Worm (Caenorhabditis elegans): ENCODE results near the gene C28D4.10.

Gene C28D4.10

DNA sequence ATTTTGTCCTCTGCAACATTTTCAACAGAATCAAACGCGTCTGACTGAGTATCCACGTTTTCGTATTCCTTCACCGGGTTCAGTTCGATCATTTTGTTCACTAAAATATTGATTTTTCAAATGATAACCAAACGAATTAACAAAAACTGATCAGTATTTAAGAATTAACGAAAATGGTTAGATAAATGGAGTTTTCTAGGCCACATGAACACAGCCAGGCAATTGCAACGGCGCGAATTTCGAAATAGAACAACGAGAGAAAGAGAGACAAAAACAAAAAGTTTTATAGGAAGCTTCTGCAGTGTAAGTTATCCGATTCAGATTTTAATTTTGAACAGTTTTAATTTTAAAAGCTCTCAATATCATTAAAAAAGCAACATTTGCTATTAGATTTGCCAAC, 39.2 kb downstream of the C28D4.10 start, which contains the start of gene sna-2 (continued):
- TF ChIP-seq fkh-4 (tag; optimal IDR thresholded peaks at IDR 0.05; ENCODE audit: borderline replicate concordance) = peak; percentile 4
- TF ChIP-seq irx-1 (tag; optimal IDR thresholded peaks at IDR 0.05) = peak; percentile 51
- no peak for TF ChIP-seq hlh-4 (tag; optimal IDR thresholded peaks at IDR 0.05)
- peak; percentile 65 for TF ChIP-seq nhr-71 (tag; optimal IDR thresholded peaks at IDR 0.05)
- TF ChIP-seq dpl-1 (GFP tag; optimal IDR thresholded peaks at IDR 0.05) = peak; percentile 87 to 95 (median 91)
- no peak for TF ChIP-seq egl-13 (tag; optimal IDR thresholded peaks at IDR 0.05)
- TF ChIP-seq C04F5.9 (tag; optimal IDR thresholded peaks at IDR 0.05) = no peak
- peak; percentile 72 for TF ChIP-seq skn-1 (tag; optimal IDR thresholded peaks at IDR 0.05)
- TF ChIP-seq unc-62 (GFP tag; optimal IDR thresholded peaks at IDR 0.05) = no peak
- TF ChIP-seq lin-14 (GFP tag; optimal IDR thresholded peaks at IDR 0.05) = peak; percentile 56
- no peak for TF ChIP-seq nhr-11 (tag; optimal IDR thresholded peaks at IDR 0.05)
- no peak for TF ChIP-seq mab-9 (GFP tag; IDR thresholded peaks at IDR 0.05)
- TF ChIP-seq alr-1 (tag; optimal IDR thresholded peaks at IDR 0.05; ENCODE audit: borderline replicate concordance) = no peak
- no peak for TF ChIP-seq zag-1 (tag; optimal IDR thresholded peaks at IDR 0.05)
- TF ChIP-seq lin-39 (tag; optimal IDR thresholded peaks at IDR 0.05) = no peak
- TF ChIP-seq nhr-90 (tag; optimal IDR thresholded peaks at IDR 0.05; ENCODE audit: poor library complexity) = peak; percentile 33
- TF ChIP-seq ztf-11 (tag; optimal IDR thresholded peaks at IDR 0.05) = peak in 1 of 2 experiments; percentile 43
- peak; percentile 91 for TF ChIP-seq rnt-1 (tag; optimal IDR thresholded peaks at IDR 0.05)
- TF ChIP-seq hpl-2 (GFP tag; optimal IDR thresholded peaks at IDR 0.05) = no peak
- TF ChIP-seq pag-3 (tag; optimal IDR thresholded peaks at IDR 0.05; ENCODE audit: borderline replicate concordance, insufficient read depth) = no peak
- TF ChIP-seq grh-1 (GFP tag; IDR thresholded peaks at IDR 0.05) = no peak
- TF ChIP-seq hlh-17 (GFP tag; optimal IDR thresholded peaks at IDR 0.05; ENCODE audit: borderline replicate concordance) = no peak
- peak; percentile 93 to 96 for TF ChIP-seq lin-35 (GFP tag; optimal IDR thresholded peaks at IDR 0.05)
- peak; percentile 54 for TF ChIP-seq tbx-2 (tag; optimal IDR thresholded peaks at IDR 0.05)
- TF ChIP-seq swsn-7 (tag; optimal IDR thresholded peaks at IDR 0.05) = peak; percentile 35
- TF ChIP-seq C16A3.4 (tag; optimal IDR thresholded peaks at IDR 0.05) = peak; percentile 65
- TF ChIP-seq unc-30 (tag; optimal IDR thresholded peaks at IDR 0.05) = no peak
- no peak for TF ChIP-seq ceh-8 (GFP tag; optimal IDR thresholded peaks at IDR 0.05)
- peak; percentile 83 for TF ChIP-seq lir-3 (tag; optimal IDR thresholded peaks at IDR 0.05; ENCODE audit: poor library complexity)
- no peak for TF ChIP-seq zip-4 (GFP tag; optimal IDR thresholded peaks at IDR 0.05)
- peak; percentile 33; the same call in 1 of the 2 replicates for TF ChIP-seq isw-1 (GFP tag; IDR thresholded peaks at IDR 0.05)
- no peak for TF ChIP-seq fkh-10 (GFP tag; optimal IDR thresholded peaks at IDR 0.05)
- no peak for TF ChIP-seq sup-37 (GFP tag; optimal IDR thresholded peaks at IDR 0.05)
- no peak for TF ChIP-seq elt-2 (tag; optimal IDR thresholded peaks at IDR 0.05)
- TF ChIP-seq nhr-12 (tag; optimal IDR thresholded peaks at IDR 0.05) = no peak
- peak; percentile 67 for TF ChIP-seq blmp-1 (tag; optimal IDR thresholded peaks at IDR 0.05)
- TF ChIP-seq nhr-47 (tag; optimal IDR thresholded peaks at IDR 0.05) = peak; percentile 59
- TF ChIP-seq nhr-76 (tag; optimal IDR thresholded peaks at IDR 0.05) = no peak
- peak; percentile 80 for TF ChIP-seq ceh-90 (tag; optimal IDR thresholded peaks at IDR 0.05)
- TF ChIP-seq sptf-1 (tag; optimal IDR thresholded peaks at IDR 0.05) = no peak
- peak; percentile 30 for TF ChIP-seq fos-1 (tag; optimal IDR thresholded peaks at IDR 0.05)
- TF ChIP-seq ces-1 (GFP tag; optimal IDR thresholded peaks at IDR 0.05) = no peak
- TF ChIP-seq aly-2 (tag; optimal IDR thresholded peaks at IDR 0.05) = no peak
- no peak for TF ChIP-seq pqm-1 (tag; optimal IDR thresholded peaks at IDR 0.05)
- no peak for TF ChIP-seq Y116A8C.19 (tag; optimal IDR thresholded peaks at IDR 0.05; ENCODE audit: borderline replicate concordance)
- no peak for TF ChIP-seq jun-1 (tag; optimal IDR thresholded peaks at IDR 0.05)
- peak in 2 of 6 experiments; percentile 32 to 33 for TF ChIP-seq elt-3 (tag; optimal IDR thresholded peaks at IDR 0.05)
- TF ChIP-seq nhr-19 (GFP tag; conservative IDR thresholded peaks at IDR 0.05) = no peak
